Fruit fly (Drosophila melanogaster) whole organism, adult: ENCODE measurements around the gene CG8564.
A peak's percentile ranks its signal among the peaks of the same experiment; 100 is the strongest.

Experiments used
- CG11617 ChIP-seq: fragments of 200-800 bp; sonication (Bioruptor generic); optimal IDR thresholded peaks from 2 replicates; lab custom pipeline; 2017; ENCODE audit warnings: mild to moderate bottlenecking, missing biosample characterization, missing genetic modification reagents, missing genetic modification characterization
- CG14711 ChIP-seq: fragments of 200-800 bp; sonication (Bioruptor generic); optimal IDR thresholded peaks from 2 replicates; lab custom pipeline; 2018; ENCODE audit warnings: missing biosample characterization, mild to moderate bottlenecking, missing genetic modification characterization, moderate library complexity
- CG1620 ChIP-seq: fragments of 200-800 bp; sonication (Bioruptor generic); optimal IDR thresholded peaks from 2 replicates; lab custom pipeline; 2016; ENCODE audit warnings: missing biosample characterization, missing genetic modification characterization
- CG7045 ChIP-seq: fragments of 200-800 bp; sonication (Bioruptor generic); optimal IDR thresholded peaks from 2 replicates; lab custom pipeline; 2017; ENCODE audit warnings: missing biosample characterization, mild to moderate bottlenecking, missing genetic modification characterization
- CG7101 ChIP-seq: fragments of 200-800 bp; sonication (Bioruptor generic); optimal IDR thresholded peaks from 2 replicates; lab custom pipeline; 2018; ENCODE audit warnings: missing biosample characterization, mild to moderate bottlenecking, missing genetic modification characterization, moderate library complexity
- Crg-1 ChIP-seq: fragments of 200-800 bp; sonication (Bioruptor generic); optimal IDR thresholded peaks from 2 replicates; lab custom pipeline; 2016; ENCODE audit warnings: missing biosample characterization, missing genetic modification characterization
- bab1 ChIP-seq: fragments of 200-800 bp; sonication (Bioruptor generic); optimal IDR thresholded peaks from 3 replicates; lab custom pipeline; 2019; ENCODE audit warnings: missing biosample characterization, mild to moderate bottlenecking, missing genetic modification characterization, moderate library complexity
- kay ChIP-seq: fragments of 200-800 bp; sonication (Bioruptor generic); peaks from one replicate; lab custom pipeline; 2016; ENCODE audit warnings: missing biosample characterization, missing genetic modification characterization, borderline replicate concordance
- tj ChIP-seq: fragments of 200-800 bp; sonication (Bioruptor generic); optimal IDR thresholded peaks from 3 replicates; lab custom pipeline; 2017; ENCODE audit warnings: missing biosample characterization, mild to moderate bottlenecking, missing genetic modification characterization, moderate library complexity
- toe ChIP-seq: fragments of 200-800 bp; sonication (Bioruptor generic); optimal IDR thresholded peaks from 2 replicates; lab custom pipeline; 2016; ENCODE audit warnings: missing biosample characterization, missing genetic modification characterization

DNA sequence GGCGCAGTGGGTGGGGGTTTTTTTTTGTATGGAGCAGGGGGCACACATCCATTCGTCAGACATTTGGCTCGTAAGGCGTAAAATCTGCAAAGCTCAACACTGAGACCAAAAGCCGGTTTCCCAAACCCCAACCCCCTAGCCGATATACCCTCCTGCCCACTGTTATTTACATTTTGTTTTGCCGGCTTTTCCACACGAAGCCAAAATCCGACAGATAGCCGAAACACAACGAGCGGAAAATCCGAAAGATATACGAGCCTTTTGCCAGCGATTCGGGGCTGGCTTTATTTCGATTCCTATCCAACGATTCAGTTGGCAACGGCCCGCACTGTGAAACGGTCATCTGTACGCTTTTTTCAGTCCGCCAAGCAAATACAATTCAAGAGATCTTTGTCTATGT lies 35.8 kb upstream of the CG8564 start, which contains the start of gene CG42458:
- TF ChIP-seq CG11617 (GFP tag; lab: Kevin White, UChicago) (no peak), bab1 (GFP tag; lab: Kevin White, UChicago) (no peak), toe (no peak), kay (peak; percentile 68), CG1620 (GFP tag; lab: Kevin White, UChicago) (no peak), CG7045 (GFP tag; lab: Kevin White, UChicago) (no peak), CG7101 (tag; lab: Kevin White, UChicago) (no peak), tj (no peak), Crg-1 (GFP tag; lab: Kevin White, UChicago) (no peak), CG14711 (tag; lab: Kevin White, UChicago) (no peak)
